Worm (Caenorhabditis elegans) whole organism, L1 larva: Measurements from ENCODE around the gene scl-13.
A peak's percentile ranks its signal among the peaks of the same experiment; 100 is the strongest.

Experiments
- C16A3.4 ChIP-seq: fragments of 150-350 bp; optimal IDR thresholded peaks from 2 replicates; lab custom pipeline; 2014; ENCODE audit warnings: missing biosample characterization, missing genetic modification characterization
- C34B4.2 ChIP-seq: sonication (generic microtip); optimal IDR thresholded peaks from 2 replicates; lab custom pipeline; 2017; ENCODE audit warnings: mild to moderate bottlenecking, missing genetic modification characterization, missing compliant biosample characterization
- F16B12.6 ChIP-seq: fragments of 150-350 bp; optimal IDR thresholded peaks from 2 replicates; lab custom pipeline; 2014; ENCODE audit warnings: missing biosample characterization, missing genetic modification characterization
- ceh-8 ChIP-seq: fragments of 200-800 bp; sonication (Bioruptor generic); optimal IDR thresholded peaks from 2 replicates; lab custom pipeline; 2018; ENCODE audit warnings: mild to moderate bottlenecking, missing genetic modification characterization, moderate library complexity, missing compliant biosample characterization
- ceh-88 ChIP-seq: fragments of 200-800 bp; sonication (Bioruptor generic); IDR thresholded peaks from 2 replicates; pipeline ENCODE4 v1.3.6; 2022; ENCODE audit warnings: missing genetic modification characterization, missing compliant biosample characterization
- ceh-90 ChIP-seq: sonication (generic microtip); optimal IDR thresholded peaks from 2 replicates; lab custom pipeline; 2016; ENCODE audit warnings: missing genetic modification characterization, missing compliant biosample characterization
- dsc-1 ChIP-seq: sonication (generic microtip); optimal IDR thresholded peaks from 2 replicates; lab custom pipeline; 2016; ENCODE audit warnings: mild to moderate bottlenecking, missing genetic modification characterization, missing compliant biosample characterization
- efl-1 ChIP-seq, 4 experiments: fragments of 150-350 bp; optimal IDR thresholded peaks in 3 of 4; peaks in 1 of 4; 1 replicate in 1 of 4; 2 replicates in 3 of 4; lab custom pipeline; 2014; ENCODE audit warnings: missing biosample characterization in 2 of 4, missing genetic modification characterization in 2 of 4, missing genetic modification reagents in 2 of 4
- efl-3 ChIP-seq: fragments of 200-800 bp; sonication (Bioruptor generic); optimal IDR thresholded peaks from 2 replicates; lab custom pipeline; 2018; ENCODE audit warnings: mild to moderate bottlenecking, missing genetic modification characterization, missing compliant biosample characterization
- egl-13 ChIP-seq: sonication (generic microtip); optimal IDR thresholded peaks from 2 replicates; lab custom pipeline; 2016; ENCODE audit warnings: missing genotype, missing genetic modification reagents, missing genetic modification characterization, missing compliant biosample characterization
- fkh-8 ChIP-seq: sonication (generic microtip); optimal IDR thresholded peaks from 2 replicates; lab custom pipeline; 2016; ENCODE audit warnings: mild to moderate bottlenecking, missing genetic modification characterization, missing compliant biosample characterization
- fos-1 ChIP-seq: fragments of 150-350 bp; optimal IDR thresholded peaks from 2 replicates; lab custom pipeline; 2014; ENCODE audit warnings: missing biosample characterization, missing genetic modification characterization
- grh-1 ChIP-seq: fragments of 200-800 bp; sonication (Bioruptor generic); IDR thresholded peaks from 2 replicates; pipeline ENCODE4 v1.3.6; 2022; ENCODE audit warnings: missing genetic modification reagents, missing genetic modification characterization, missing compliant biosample characterization
- hlh-4 ChIP-seq: sonication (generic microtip); optimal IDR thresholded peaks from 2 replicates; lab custom pipeline; 2016; ENCODE audit warnings: mild to moderate bottlenecking, missing genetic modification characterization, missing compliant biosample characterization
- lin-13 ChIP-seq: fragments of 150-350 bp; optimal IDR thresholded peaks from 2 replicates; lab custom pipeline; 2014; ENCODE audit warnings: missing biosample characterization, missing genetic modification reagents, missing genetic modification characterization
- lin-14 ChIP-seq: fragments of 200-800 bp; sonication (Bioruptor generic); optimal IDR thresholded peaks from 2 replicates; lab custom pipeline; 2018; ENCODE audit warnings: mild to moderate bottlenecking, missing genetic modification characterization, moderate library complexity, missing compliant biosample characterization
- lin-35 ChIP-seq, 2 experiments: fragments of 150-350 bp; optimal IDR thresholded peaks; 2 replicates each; lab custom pipeline; 2014; ENCODE audit warnings: missing biosample characterization in 2 of 2, missing genetic modification characterization in 2 of 2, missing genetic modification reagents in 2 of 2
- lir-3 ChIP-seq: sonication (generic microtip); optimal IDR thresholded peaks from 2 replicates; lab custom pipeline; 2016; ENCODE audit warnings: mild to moderate bottlenecking, missing genetic modification characterization, moderate library complexity, missing compliant biosample characterization; ENCODE audit not compliant: poor library complexity
- mep-1 ChIP-seq: fragments of 150-350 bp; optimal IDR thresholded peaks from 2 replicates; lab custom pipeline; 2014; ENCODE audit warnings: missing biosample characterization, missing genetic modification characterization
- nhr-47 ChIP-seq: sonication (generic microtip); optimal IDR thresholded peaks from 2 replicates; lab custom pipeline; 2016; ENCODE audit warnings: mild to moderate bottlenecking, missing genetic modification characterization, moderate library complexity, missing compliant biosample characterization
- nhr-71 ChIP-seq: sonication (generic microtip); optimal IDR thresholded peaks from 2 replicates; lab custom pipeline; 2016; ENCODE audit warnings: mild to moderate bottlenecking, missing genetic modification characterization, moderate library complexity, missing compliant biosample characterization
- nhr-76 ChIP-seq: sonication (generic microtip); optimal IDR thresholded peaks from 2 replicates; lab custom pipeline; 2017; ENCODE audit warnings: missing biosample characterization, missing genetic modification characterization
- pax-3 ChIP-seq: fragments of 200-800 bp; sonication (Bioruptor generic); optimal IDR thresholded peaks from 2 replicates; lab custom pipeline; 2018; ENCODE audit warnings: mild to moderate bottlenecking, missing genetic modification characterization, moderate library complexity, missing compliant biosample characterization
- pqm-1 ChIP-seq: sonication (generic microtip); optimal IDR thresholded peaks from 3 replicates; lab custom pipeline; 2017; ENCODE audit warnings: missing biosample characterization, missing genetic modification characterization
- rnt-1 ChIP-seq: sonication (generic microtip); optimal IDR thresholded peaks from 2 replicates; lab custom pipeline; 2016; ENCODE audit warnings: mild to moderate bottlenecking, missing genetic modification characterization, moderate library complexity, missing compliant biosample characterization
- skn-1 ChIP-seq: fragments of 150-350 bp; optimal IDR thresholded peaks from 2 replicates; lab custom pipeline; 2014; ENCODE audit warnings: missing biosample characterization, missing genetic modification characterization
- snpc-4 ChIP-seq: fragments of 150-350 bp; optimal IDR thresholded peaks from 2 replicates; lab custom pipeline; 2014; ENCODE audit warnings: missing biosample characterization, missing genetic modification characterization
- snu-23 ChIP-seq: sonication (generic microtip); optimal IDR thresholded peaks from 2 replicates; lab custom pipeline; 2016; ENCODE audit warnings: missing genetic modification characterization, missing compliant biosample characterization
- sox-4 ChIP-seq: sonication (generic microtip); optimal IDR thresholded peaks from 2 replicates; lab custom pipeline; 2016; ENCODE audit warnings: missing genetic modification characterization, missing compliant biosample characterization
- swsn-7 ChIP-seq: sonication (generic microtip); optimal IDR thresholded peaks from 2 replicates; lab custom pipeline; 2016; ENCODE audit warnings: missing genetic modification characterization, missing compliant biosample characterization
- tbx-2 ChIP-seq: sonication (generic microtip); optimal IDR thresholded peaks from 2 replicates; lab custom pipeline; 2016; ENCODE audit warnings: missing genetic modification characterization, missing compliant biosample characterization
- unc-30 ChIP-seq: sonication (generic microtip); optimal IDR thresholded peaks from 2 replicates; lab custom pipeline; 2017; ENCODE audit warnings: missing biosample characterization, missing genetic modification characterization
- unc-62 ChIP-seq: fragments of 150-350 bp; optimal IDR thresholded peaks from 2 replicates; lab custom pipeline; 2014; ENCODE audit warnings: missing biosample characterization, missing genetic modification reagents, missing genetic modification characterization
- unc-86 ChIP-seq: sonication (generic microtip); optimal IDR thresholded peaks from 2 replicates; lab custom pipeline; 2016; ENCODE audit warnings: missing genetic modification characterization, missing compliant biosample characterization
- vab-15 ChIP-seq: sonication (generic microtip); optimal IDR thresholded peaks from 2 replicates; lab custom pipeline; 2017; ENCODE audit warnings: missing genotype, mild to moderate bottlenecking, missing genetic modification characterization, missing compliant biosample characterization
- zag-1 ChIP-seq: fragments of 150-350 bp; optimal IDR thresholded peaks from 2 replicates; lab custom pipeline; 2014; ENCODE audit warnings: missing biosample characterization, missing genetic modification characterization
- zip-4 ChIP-seq: fragments of 200-800 bp; sonication (Bioruptor generic); optimal IDR thresholded peaks from 2 replicates; lab custom pipeline; 2018; ENCODE audit warnings: mild to moderate bottlenecking, missing genetic modification characterization, moderate library complexity, missing compliant biosample characterization
- ztf-11 ChIP-seq, 2 experiments: sonication (generic microtip); optimal IDR thresholded peaks; 2 replicates each; lab custom pipeline; 2016 to 2017; ENCODE audit warnings: missing genetic modification characterization in 2 of 2, missing biosample characterization in 1 of 2, missing compliant biosample characterization in 1 of 2
- ztf-4 ChIP-seq: fragments of 150-350 bp; optimal IDR thresholded peaks from 2 replicates; lab custom pipeline; 2014; ENCODE audit warnings: missing biosample characterization, missing genetic modification characterization

The scl-13 gene

ce11 chrV:3814938-3815337 is 3.5 kb upstream of the scl-13 start, which contains the start of gene H10D18.1:
TSS of gene H10D18.1 (plus strand) at chrV:3815214.
- TF ChIP-seq zag-1 (tag; lab: Kevin White, UChicago) (no peak), fos-1 (tag; lab: Kevin White, UChicago) (peak; percentile 5), ceh-8 (no peak), pqm-1 (no peak), dsc-1 (peak; percentile 77), unc-30 (tag; lab: Kevin White, UChicago) (no peak), C16A3.4 (tag; lab: Kevin White, UChicago) (no peak), lin-35 (GFP tag; optimal IDR thresholded peaks at IDR 0.05; lab: Kevin White, UChicago) (no peak), pax-3 (tag; lab: Kevin White, UChicago) (peak; percentile 43), zip-4 (GFP tag; lab: Kevin White, UChicago) (no peak), egl-13 (tag; lab: Kevin White, UChicago) (peak; percentile 43), lin-14 (GFP tag; lab: Kevin White, UChicago) (peak; percentile 67), ceh-88 (GFP tag; lab: Robert Waterston, UW) (no peak), ztf-11 (tag; optimal IDR thresholded peaks at IDR 0.05; lab: Kevin White, UChicago) (no peak), ztf-4 (tag; lab: Kevin White, UChicago) (no peak), rnt-1 (tag; lab: Kevin White, UChicago) (no peak), F16B12.6 (tag; lab: Kevin White, UChicago) (no peak), hlh-4 (tag; lab: Kevin White, UChicago) (no peak), skn-1 (tag; lab: Kevin White, UChicago) (no peak), vab-15 (tag; lab: Kevin White, UChicago) (no peak), swsn-7 (tag; lab: Kevin White, UChicago) (peak; percentile 7), nhr-76 (tag; lab: Kevin White, UChicago) (no peak), snu-23 (GFP tag; lab: Kevin White, UChicago) (peak; percentile 7), efl-3 (no peak), sox-4 (tag; lab: Kevin White, UChicago) (no peak), snpc-4 (tag; lab: Kevin White, UChicago) (no peak), nhr-71 (tag; lab: Kevin White, UChicago) (peak; percentile 51), mep-1 (tag; lab: Kevin White, UChicago) (peak; percentile 6), fkh-8 (tag; lab: Kevin White, UChicago) (peak; percentile 83), tbx-2 (tag; lab: Kevin White, UChicago) (no peak), grh-1 (no peak), nhr-47 (tag; lab: Kevin White, UChicago) (peak; percentile 48), unc-86 (tag; lab: Kevin White, UChicago) (peak; percentile 20), lin-13 (GFP tag; lab: Kevin White, UChicago) (no peak)

- TF ChIP-seq C34B4.2 (no peak), lir-3 (no peak), efl-1 (optimal IDR thresholded peaks at IDR 0.05; lab: Kevin White, UChicago) (no peak), efl-1 (GFP tag; optimal IDR thresholded peaks at IDR 0.05 in 1 of 2; lab: Kevin White, UChicago) (peak in 1 of 2 experiments; percentile 37), unc-62 (GFP tag; lab: Kevin White, UChicago) (no peak), ceh-90 (tag; lab: Kevin White, UChicago) (no peak)
Observed at ce11 chrV:3814009-3814408, 2.6 kb upstream of the scl-13 start.

ce11 chrV:3812291-3812690 is 850 bp upstream of the scl-13 start, which contains the start of gene scl-12:
TSS of gene scl-12 (plus strand) at chrV:3812591.
- TF ChIP-seq efl-1 (optimal IDR thresholded peaks at IDR 0.05; lab: Kevin White, UChicago) (no peak), efl-1 (GFP tag; optimal IDR thresholded peaks at IDR 0.05 in 1 of 2; lab: Kevin White, UChicago) (peak in 1 of 2 experiments; percentile 80), egl-13 (tag; lab: Kevin White, UChicago) (no peak)
